Fruit fly (Drosophila melanogaster): ENCODE results near the gene CG42353.

DNA sequence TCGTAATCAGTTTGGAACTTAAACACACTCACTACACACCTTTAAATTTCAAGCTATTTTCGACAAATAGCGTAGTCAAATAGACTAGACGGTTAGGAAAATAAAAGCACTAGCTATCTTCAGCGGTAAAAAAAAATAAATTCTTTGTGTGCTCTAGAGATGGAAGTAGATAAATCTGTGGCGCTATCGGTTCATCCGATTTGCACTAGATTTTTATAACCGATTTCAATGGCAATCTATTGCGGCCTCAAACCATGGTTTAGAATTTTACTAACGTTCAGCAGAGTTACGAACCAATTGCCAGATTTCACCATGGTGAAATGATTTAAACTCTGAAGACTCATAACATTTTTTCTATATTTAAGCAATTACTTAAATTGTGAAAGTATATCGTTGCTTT, 8.3 kb downstream of the CG42353 start:
- TF ChIP-seq Crg-1 (GFP tag; optimal IDR thresholded peaks at IDR 0.05), result peak; percentile 15
- no peak for TF ChIP-seq CG12768 (GFP tag; optimal IDR thresholded peaks at IDR 0.05)
- no peak for TF ChIP-seq cnc (optimal IDR thresholded peaks at IDR 0.05)
- no peak for TF ChIP-seq cic (GFP tag; optimal IDR thresholded peaks at IDR 0.05)
- TF ChIP-seq Mnt (GFP tag; optimal IDR thresholded peaks at IDR 0.05), result peak; percentile 9
- TF ChIP-seq CG1620 (GFP tag; optimal IDR thresholded peaks at IDR 0.05), result peak; percentile 45
- peak; percentile 3 for TF ChIP-seq bab1 (GFP tag; optimal IDR thresholded peaks at IDR 0.05)

All from whole organism, adult.